Worm (Caenorhabditis elegans) whole organism, midembryonic: ENCODE results near the gene cox-18.

Source experiments
- T22C8.4 ChIP-seq: fragments of 200-800 bp; sonication (Bioruptor generic); IDR thresholded peaks from 2 replicates; pipeline ENCODE4 v1.3.6; 2022; ENCODE audit warnings: missing genetic modification characterization, missing compliant biosample characterization
- flt-1 ChIP-seq: fragments of 200-800 bp; sonication (Bioruptor generic); IDR thresholded peaks from 2 replicates; pipeline ENCODE4 v1.3.6; 2022; ENCODE audit warnings: missing genetic modification characterization, missing compliant biosample characterization
- med-1 ChIP-seq: sonication (generic microtip); optimal IDR thresholded peaks from 2 replicates; lab custom pipeline; 2017; ENCODE audit warnings: missing genetic modification characterization, mild to moderate bottlenecking, missing compliant biosample characterization, antibody characterized with exemption, missing genetic modification reagents; ENCODE audit not compliant: insufficient read depth
- ref-1 ChIP-seq: fragments of 200-800 bp; sonication (Bioruptor generic); conservative IDR thresholded peaks from 2 replicates; pipeline ENCODE4 v1.3.6; 2022; ENCODE audit warnings: missing genetic modification reagents, missing genetic modification characterization, missing compliant biosample characterization
- tab-1 ChIP-seq: fragments of 200-800 bp; sonication (Bioruptor generic); IDR thresholded peaks from 2 replicates; pipeline ENCODE4 v1.3.6; 2022; ENCODE audit warnings: missing genetic modification characterization, missing compliant biosample characterization
- ztf-23 ChIP-seq: fragments of 200-800 bp; sonication (Bioruptor generic); IDR thresholded peaks from 2 replicates; pipeline ENCODE4 v1.3.6; 2022; ENCODE audit warnings: missing genetic modification reagents, missing genetic modification characterization, missing compliant biosample characterization
- ztf-29 ChIP-seq: fragments of 200-800 bp; sonication (Bioruptor generic); IDR thresholded peaks from 2 replicates; pipeline ENCODE4 v1.3.6; 2022; ENCODE audit warnings: missing genetic modification reagents, missing genetic modification characterization, missing compliant biosample characterization

- TF ChIP-seq flt-1 (GFP tag; lab: Robert Waterston, UW) (no peak), tab-1 (no peak), ztf-23 (GFP tag; lab: Robert Waterston, UW) (no peak), ztf-29 (GFP tag; lab: Robert Waterston, UW) (no peak), med-1 (GFP tag; lab: Kevin White, UChicago) (no peak), T22C8.4 (GFP tag; lab: Robert Waterston, UW) (no peak), ref-1 (GFP tag; lab: Robert Waterston, UW) (no peak)
Measured at ce11 chrIV:1123357-1123756, 26.1 kb downstream of the cox-18 start.
